Fruit fly (Drosophila melanogaster) whole organism, pupa: ENCODE data around the gene Ugt35A1.

Experiments used
- CG10348 ChIP-seq: fragments of 200-800 bp; sonication (Bioruptor generic); IDR thresholded peaks from 2 replicates; pipeline ENCODE4 v1.3.6; 2022; ENCODE audit warnings: missing biosample characterization, missing genetic modification characterization
- CG12605 ChIP-seq: fragments of 200-800 bp; sonication (Bioruptor generic); IDR thresholded peaks from 2 replicates; pipeline ENCODE4 v1.3.6; 2022; ENCODE audit warnings: missing biosample characterization, missing genetic modification characterization
- CG13204 ChIP-seq: fragments of 200-800 bp; sonication (Bioruptor generic); optimal IDR thresholded peaks from 2 replicates; lab custom pipeline; 2018; ENCODE audit warnings: missing biosample characterization, mild to moderate bottlenecking, missing genetic modification characterization, moderate library complexity
- CG14655 ChIP-seq: fragments of 200-800 bp; sonication (Bioruptor generic); optimal IDR thresholded peaks from 3 replicates; lab custom pipeline; 2017; ENCODE audit warnings: mild to moderate bottlenecking, missing biosample characterization, missing genetic modification reagents, missing genetic modification characterization
- CG15710 ChIP-seq: fragments of 200-800 bp; sonication (Bioruptor generic); optimal IDR thresholded peaks from 2 replicates; lab custom pipeline; 2018; ENCODE audit warnings: missing biosample characterization, mild to moderate bottlenecking, missing genetic modification characterization, moderate library complexity
- CG17806 ChIP-seq: fragments of 200-800 bp; sonication (Bioruptor generic); optimal IDR thresholded peaks from 2 replicates; lab custom pipeline; 2018; ENCODE audit warnings: missing biosample characterization, mild to moderate bottlenecking, missing genetic modification characterization, moderate library complexity
- CG32121 ChIP-seq: fragments of 200-800 bp; sonication (Bioruptor generic); IDR thresholded peaks from 2 replicates; pipeline ENCODE4 v1.3.6; 2022; ENCODE audit warnings: missing biosample characterization, missing genetic modification characterization
- CG34367 ChIP-seq: fragments of 200-800 bp; sonication (Bioruptor generic); optimal IDR thresholded peaks from 2 replicates; lab custom pipeline; 2018; ENCODE audit warnings: missing biosample characterization, mild to moderate bottlenecking, missing genetic modification characterization
- CG4496 ChIP-seq: fragments of 200-800 bp; sonication (Bioruptor generic); IDR thresholded peaks from 3 replicates; pipeline ENCODE4 v1.3.6; 2022; ENCODE audit warnings: missing biosample characterization, missing genetic modification characterization
- CG8159 ChIP-seq: fragments of 200-800 bp; sonication (Bioruptor generic); optimal IDR thresholded peaks from 3 replicates; lab custom pipeline; 2018; ENCODE audit warnings: missing biosample characterization, mild to moderate bottlenecking, missing genetic modification characterization, moderate library complexity
- CG8301 ChIP-seq: fragments of 200-800 bp; sonication (Bioruptor generic); optimal IDR thresholded peaks from 2 replicates; lab custom pipeline; 2018; ENCODE audit warnings: missing biosample characterization, mild to moderate bottlenecking, missing genetic modification characterization
- CG9948 ChIP-seq: fragments of 200-800 bp; sonication (Bioruptor generic); optimal IDR thresholded peaks from 2 replicates; lab custom pipeline; 2018; ENCODE audit warnings: missing biosample characterization, mild to moderate bottlenecking, missing genetic modification characterization, moderate library complexity
- D1 ChIP-seq: fragments of 200-800 bp; sonication (Bioruptor generic); optimal IDR thresholded peaks from 2 replicates; lab custom pipeline; 2018; ENCODE audit warnings: missing biosample characterization, mild to moderate bottlenecking, missing genetic modification characterization, moderate library complexity
- EcR ChIP-seq: fragments of 200-800 bp; sonication (Bioruptor generic); optimal IDR thresholded peaks from 3 replicates; lab custom pipeline; 2019; ENCODE audit warnings: missing biosample characterization, missing genetic modification characterization, mild to moderate bottlenecking, moderate library complexity, missing genetic modification reagents
- Ets98B ChIP-seq: fragments of 200-800 bp; sonication (Bioruptor generic); IDR thresholded peaks from 2 replicates; pipeline ENCODE4 v1.3.6; 2022; ENCODE audit warnings: missing biosample characterization, missing genetic modification characterization
- Pif1A ChIP-seq: fragments of 200-800 bp; sonication (Bioruptor generic); optimal IDR thresholded peaks from 3 replicates; lab custom pipeline; 2016; ENCODE audit warnings: missing biosample characterization, missing genetic modification characterization
- Pif1B ChIP-seq: fragments of 200-800 bp; sonication (Bioruptor generic); optimal IDR thresholded peaks from 3 replicates; lab custom pipeline; 2016; ENCODE audit warnings: missing biosample characterization, missing genetic modification characterization
- Snoo ChIP-seq: fragments of 200-800 bp; sonication (Bioruptor generic); optimal IDR thresholded peaks from 3 replicates; lab custom pipeline; 2017; ENCODE audit warnings: missing biosample characterization, mild to moderate bottlenecking, missing genetic modification characterization, inconsistent platforms
- fd96Ca ChIP-seq: fragments of 200-800 bp; sonication (Bioruptor generic); IDR thresholded peaks from 3 replicates; pipeline ENCODE4 v1.3.6; 2022; ENCODE audit warnings: missing biosample characterization, missing genetic modification characterization
- gl ChIP-seq: fragments of 200-800 bp; sonication (Bioruptor generic); optimal IDR thresholded peaks from 2 replicates; lab custom pipeline; 2018; ENCODE audit warnings: missing biosample characterization, mild to moderate bottlenecking, missing genetic modification characterization
- rn ChIP-seq: fragments of 200-800 bp; sonication (Bioruptor generic); IDR thresholded peaks from 2 replicates; pipeline ENCODE4 v1.3.6; 2022; ENCODE audit warnings: missing biosample characterization, missing genetic modification characterization

Gene Ugt35A1

DNA sequence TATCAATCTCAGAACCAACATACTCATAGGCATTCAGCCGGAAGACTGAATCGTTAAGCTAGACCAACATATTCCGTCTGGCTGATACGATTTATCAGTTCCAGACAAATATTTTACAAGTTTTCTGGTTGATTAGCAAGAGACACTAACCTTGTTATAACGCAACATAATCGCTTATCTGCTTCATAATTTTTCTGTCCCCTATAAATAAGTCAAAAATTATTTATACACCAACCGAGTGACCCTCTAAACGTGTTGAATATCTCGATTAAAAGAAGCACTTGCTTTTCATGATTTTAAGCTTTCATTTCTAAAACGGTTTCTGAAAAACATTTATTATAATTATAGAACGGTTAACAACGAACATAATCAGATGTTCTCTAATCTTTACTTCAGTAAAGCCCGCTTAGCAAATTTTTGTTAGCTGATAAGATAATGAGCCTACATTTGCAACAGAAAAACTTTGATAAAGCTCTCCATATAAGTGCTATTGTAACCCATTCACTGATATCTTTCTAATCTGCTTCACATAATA, 4.5 kb downstream of the Ugt35A1 start, which contains the start of gene Ugt35E2:
Ugt35E2 (minus strand) TSS at position 51 of the 535 bp plus-strand sequence.
- TF ChIP-seq CG4496, result no peak
- TF ChIP-seq fd96Ca (GFP tag; lab: Robert Waterston, UW), result no peak
- TF ChIP-seq CG15710 (tag; lab: Kevin White, UChicago), result no peak
- TF ChIP-seq CG9948 (tag; lab: Kevin White, UChicago), result no peak
- TF ChIP-seq gl (tag; lab: Kevin White, UChicago), result no peak

DNA sequence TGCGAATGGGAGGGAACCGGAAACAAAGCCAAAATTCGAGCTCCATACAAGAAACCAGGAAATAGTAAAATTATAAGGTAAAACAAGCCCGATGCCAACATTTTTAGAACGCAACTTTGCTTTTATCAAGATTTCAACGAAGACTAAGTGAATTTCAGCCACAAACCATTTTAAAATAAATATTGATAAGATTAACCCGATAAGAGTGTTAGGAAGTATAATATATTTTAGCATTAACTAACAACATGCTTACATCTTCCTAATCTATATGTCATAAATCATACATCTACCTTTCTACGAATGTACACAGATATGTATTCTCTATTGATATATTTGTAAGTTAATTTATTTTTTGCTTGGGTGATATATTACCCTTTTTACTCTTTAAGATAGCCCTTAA, 6.5 kb downstream of the Ugt35A1 start, which contains the start of gene Ugt35E1:
Ugt35E1 (minus strand) TSS at position 101 of the 400 bp plus-strand sequence.
- TF ChIP-seq Snoo (tag; lab: Kevin White, UChicago) (no peak), CG10348 (GFP tag; lab: Robert Waterston, UW) (no peak), Ets98B (GFP tag; lab: Robert Waterston, UW) (no peak), CG12605 (GFP tag; lab: Robert Waterston, UW) (no peak), D1 (no peak), CG32121 (GFP tag; lab: Robert Waterston, UW) (no peak), CG4496 (no peak), CG34367 (tag; lab: Kevin White, UChicago) (no peak), CG15710 (tag; lab: Kevin White, UChicago) (no peak), CG8159 (no peak), rn (GFP tag; lab: Robert Waterston, UW) (no peak), gl (tag; lab: Kevin White, UChicago) (no peak), CG13204 (no peak), Pif1B (no peak), CG8301 (tag; lab: Kevin White, UChicago) (no peak), Pif1A (no peak), fd96Ca (GFP tag; lab: Robert Waterston, UW) (no peak), CG14655 (no peak), EcR (GFP tag; lab: Kevin White, UChicago) (no peak), CG9948 (tag; lab: Kevin White, UChicago) (no peak)

DNA sequence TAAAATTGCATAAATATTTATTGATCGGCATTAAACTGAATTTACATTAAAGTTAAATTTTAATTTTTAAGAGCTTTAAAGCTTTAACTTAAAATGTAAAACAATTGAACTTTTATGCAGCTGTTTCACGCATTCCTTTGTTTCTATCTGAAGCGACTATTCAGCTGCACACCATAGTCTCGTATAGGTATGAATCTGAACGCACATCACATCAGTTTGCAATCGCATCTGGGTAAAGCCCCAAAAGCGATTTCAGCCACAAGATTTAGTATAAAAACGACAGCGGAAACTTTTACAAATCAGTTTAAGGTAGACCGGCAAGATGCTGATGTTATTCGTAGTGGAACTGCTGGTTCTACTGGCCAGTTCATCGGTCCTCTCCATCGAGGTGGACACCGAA, 11.6 kb downstream of the Ugt35A1 start, which contains the start of gene CG4757:
CG4757 (plus strand) TSS at position 301 of the 400 bp plus-strand sequence.
- TF ChIP-seq Pif1B, result no peak
- no peak for TF ChIP-seq CG8159
- TF ChIP-seq CG15710 (tag; lab: Kevin White, UChicago), result no peak
- no peak for TF ChIP-seq gl (tag; lab: Kevin White, UChicago)
- no peak for TF ChIP-seq CG8301 (tag; lab: Kevin White, UChicago)
- no peak for TF ChIP-seq CG32121 (GFP tag; lab: Robert Waterston, UW)
- TF ChIP-seq CG4496, result no peak
- no peak for TF ChIP-seq D1
- no peak for TF ChIP-seq fd96Ca (GFP tag; lab: Robert Waterston, UW)
- no peak for TF ChIP-seq CG34367 (tag; lab: Kevin White, UChicago)
- TF ChIP-seq Pif1A, result no peak
- no peak for TF ChIP-seq CG12605 (GFP tag; lab: Robert Waterston, UW)
- TF ChIP-seq Snoo (tag; lab: Kevin White, UChicago), result no peak
- TF ChIP-seq CG10348 (GFP tag; lab: Robert Waterston, UW), result no peak
- no peak for TF ChIP-seq CG17806 (tag; lab: Kevin White, UChicago)

DNA sequence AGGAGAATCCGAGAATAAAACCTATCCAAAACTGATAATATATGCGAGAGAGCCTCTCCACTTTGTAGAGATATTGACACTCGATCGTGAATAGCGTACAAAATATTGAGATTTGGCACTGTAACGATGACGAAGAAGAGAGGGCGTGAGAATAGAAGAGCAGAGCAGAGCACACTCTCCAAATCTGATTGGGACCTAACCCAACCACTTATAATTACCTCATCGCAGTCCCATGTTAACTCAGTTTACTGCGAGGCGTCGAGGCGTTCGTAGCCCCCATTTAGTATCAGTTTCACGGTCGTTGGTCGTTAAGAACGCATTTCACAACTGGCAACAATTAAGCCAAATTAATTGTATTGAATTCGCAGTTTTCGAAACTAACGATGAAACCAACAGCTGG, 15.6 kb downstream of the Ugt35A1 start, which contains the start of gene Ugt302C1:
Ugt302C1 (plus strand) TSS at position 241 of the 400 bp plus-strand sequence.
- TF ChIP-seq Pif1B, result no peak
- TF ChIP-seq EcR (GFP tag; lab: Kevin White, UChicago), result no peak
- no peak for TF ChIP-seq fd96Ca (GFP tag; lab: Robert Waterston, UW)
- no peak for TF ChIP-seq CG17806 (tag; lab: Kevin White, UChicago)
- TF ChIP-seq Pif1A, result no peak
- TF ChIP-seq CG14655, result no peak
- no peak for TF ChIP-seq CG8159
- TF ChIP-seq gl (tag; lab: Kevin White, UChicago), result no peak
- peak; percentile 47; the same call in 1 of the 3 replicates for TF ChIP-seq CG4496
- TF ChIP-seq Ets98B (GFP tag; lab: Robert Waterston, UW), result 0 out of 2 replicates have a peak, but pooled peaks have one; percentile 39
- TF ChIP-seq rn (GFP tag; lab: Robert Waterston, UW), result no peak
- 0 out of 2 replicates have a peak, but pooled peaks have one; percentile 23 for TF ChIP-seq CG32121 (GFP tag; lab: Robert Waterston, UW)
- no peak for TF ChIP-seq CG12605 (GFP tag; lab: Robert Waterston, UW)

DNA sequence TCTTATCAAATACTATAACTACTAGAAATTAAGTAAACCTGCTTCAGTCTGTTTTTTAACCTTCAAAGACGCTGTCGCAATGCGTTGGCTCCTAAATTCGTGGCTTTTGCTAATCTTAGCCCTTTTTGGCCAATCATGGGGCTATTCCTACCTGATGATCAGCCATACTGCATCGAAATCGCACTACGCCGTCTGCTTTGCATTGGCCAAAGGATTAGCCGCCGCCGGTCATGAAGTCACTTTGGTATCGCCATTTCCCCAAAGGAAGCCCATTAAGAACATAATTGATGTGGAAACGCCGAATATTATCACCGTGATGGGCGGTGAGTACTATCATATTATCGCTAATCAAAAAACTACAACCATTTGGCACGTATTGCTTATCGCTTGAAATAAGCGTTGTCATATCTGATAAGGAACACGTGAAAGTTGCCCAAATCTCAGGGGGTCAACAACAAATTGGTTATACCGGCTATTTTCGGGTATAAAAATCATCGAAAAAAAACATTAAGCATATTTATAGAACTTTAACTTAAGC, 17.8 kb downstream of the Ugt35A1 start, which contains the start of gene Ugt302E1:
Ugt302E1 (plus strand) TSS at position 51 of the 538 bp plus-strand sequence.
- TF ChIP-seq gl (tag; lab: Kevin White, UChicago) (no peak), D1 (no peak), Ets98B (GFP tag; lab: Robert Waterston, UW) (no peak), EcR (GFP tag; lab: Kevin White, UChicago) (no peak), fd96Ca (GFP tag; lab: Robert Waterston, UW) (no peak), CG12605 (GFP tag; lab: Robert Waterston, UW) (no peak), CG8301 (tag; lab: Kevin White, UChicago) (no peak), CG4496 (no peak), CG8159 (no peak), CG10348 (GFP tag; lab: Robert Waterston, UW) (no peak), CG34367 (tag; lab: Kevin White, UChicago) (no peak), CG13204 (no peak), CG9948 (tag; lab: Kevin White, UChicago) (no peak), CG32121 (GFP tag; lab: Robert Waterston, UW) (no peak), CG14655 (no peak), Pif1A (no peak), Pif1B (no peak), Snoo (tag; lab: Kevin White, UChicago) (no peak), CG15710 (tag; lab: Kevin White, UChicago) (no peak), rn (GFP tag; lab: Robert Waterston, UW) (no peak)
